Worm (Caenorhabditis elegans) whole organism, midembryonic: ENCODE measurements around the gene glb-14.

Experiments used
- med-1 ChIP-seq: sonication (generic microtip); optimal IDR thresholded peaks from 2 replicates; lab custom pipeline; 2017; ENCODE audit warnings: missing genetic modification characterization, mild to moderate bottlenecking, missing compliant biosample characterization, antibody characterized with exemption, missing genetic modification reagents; ENCODE audit not compliant: insufficient read depth
- tab-1 ChIP-seq: fragments of 200-800 bp; sonication (Bioruptor generic); IDR thresholded peaks from 2 replicates; pipeline ENCODE4 v1.3.6; 2022; ENCODE audit warnings: missing genetic modification characterization, missing compliant biosample characterization

ce11 chrV:15544898-15545297 lies at the start of gene glb-14:
- no peak for TF ChIP-seq med-1 (GFP tag; lab: Kevin White, UChicago)
- TF ChIP-seq tab-1, result no peak
